Worm (Caenorhabditis elegans): ENCODE results near the gene F14H3.4.

The F14H3.4 gene

DNA sequence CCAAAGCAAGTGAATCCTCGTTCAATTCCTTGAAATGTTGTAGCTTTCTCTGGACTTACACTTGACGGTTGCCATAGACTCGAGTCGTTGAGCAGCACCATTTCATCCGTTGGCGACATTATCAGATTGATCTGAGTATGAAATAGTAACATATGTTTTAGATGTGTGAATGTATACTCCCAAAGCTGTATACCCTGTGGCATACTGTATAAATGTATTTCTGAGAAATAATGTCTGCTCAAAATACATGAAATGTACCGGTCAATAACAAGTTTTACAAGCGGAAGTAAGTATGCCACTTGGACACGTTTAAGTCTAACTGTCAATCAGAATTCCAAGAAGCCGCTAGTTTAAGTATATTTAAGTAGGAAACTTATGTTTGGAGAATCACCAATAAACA, 45.3 kb downstream of the F14H3.4 start, which contains the start of gene str-233:
Gene str-233 (minus strand): TSS at position 101 of the 400 bp plus-strand sequence.
- no peak for TF ChIP-seq nhr-10 (tag; optimal IDR thresholded peaks at IDR 0.05)
- TF ChIP-seq pqm-1 (tag; optimal IDR thresholded peaks at IDR 0.05) = no peak
- no peak for TF ChIP-seq R02D3.7 (tag; optimal IDR thresholded peaks at IDR 0.05)
- no peak for TF ChIP-seq ztf-11 (tag; optimal IDR thresholded peaks at IDR 0.05)
- TF ChIP-seq Y75B8A.6 (GFP tag; IDR thresholded peaks at IDR 0.05) = no peak

DNA sequence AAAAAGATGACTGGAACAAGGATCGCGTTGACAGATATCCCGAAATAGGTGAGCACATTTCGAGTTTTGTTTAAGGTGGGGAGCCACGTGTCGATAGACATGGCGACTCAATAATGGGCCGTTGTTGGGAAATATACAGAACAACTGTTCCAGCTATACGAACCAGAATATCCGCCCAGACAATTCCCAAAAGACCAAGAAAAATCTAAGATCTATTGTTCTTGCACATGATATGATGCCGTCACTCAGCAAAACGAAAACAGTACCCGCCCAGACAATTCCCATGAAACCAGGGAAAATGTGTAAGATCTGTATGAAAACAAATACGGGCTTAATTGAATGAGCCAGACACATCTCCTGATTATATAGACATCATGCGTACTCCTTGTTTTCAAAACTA, 47.4 kb downstream of the F14H3.4 start, which contains the start of gene str-231:
Gene str-231 (minus strand): TSS at position 101 of the 400 bp plus-strand sequence.
- TF ChIP-seq nhr-237 (tag; optimal IDR thresholded peaks at IDR 0.05) = no peak
- TF ChIP-seq cey-2 (tag; optimal IDR thresholded peaks at IDR 0.05; ENCODE audit: borderline replicate concordance, insufficient read depth) = no peak
- TF ChIP-seq mxl-3 (GFP tag; optimal IDR thresholded peaks at IDR 0.05) = no peak
- no peak for TF ChIP-seq ztf-7 (tag; optimal IDR thresholded peaks at IDR 0.05)
- TF ChIP-seq nhr-76 (tag; optimal IDR thresholded peaks at IDR 0.05) = no peak
- no peak for TF ChIP-seq ceh-32 (tag; optimal IDR thresholded peaks at IDR 0.05; ENCODE audit: poor library complexity)
- TF ChIP-seq hlh-30 (tag; optimal IDR thresholded peaks at IDR 0.05; ENCODE audit: insufficient read depth) = no peak
